Worm (Caenorhabditis elegans): ENCODE measurements around the gene T03D3.5.

DNA sequence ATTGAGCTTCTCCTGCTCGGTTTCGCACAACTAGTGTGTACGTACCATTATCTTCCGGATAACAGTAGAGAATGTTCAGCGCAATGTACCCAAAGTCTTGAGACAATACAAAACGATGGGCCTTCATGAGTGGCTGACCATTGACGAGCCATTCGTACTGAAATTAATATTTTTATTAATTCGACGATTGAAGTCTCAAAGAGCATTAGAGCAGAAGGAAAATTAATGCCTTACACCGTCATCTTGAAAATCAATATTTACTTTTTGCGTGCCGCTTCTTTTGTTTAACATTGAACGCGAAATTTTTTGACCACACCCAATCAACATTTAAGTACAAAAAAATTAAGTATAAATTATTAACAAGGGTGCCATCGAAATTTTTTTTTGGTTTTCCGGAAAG, 33.7 kb downstream of the T03D3.5 start:
- TF ChIP-seq nhr-237 (tag; optimal IDR thresholded peaks at IDR 0.05) (no peak), fkh-10 (GFP tag; optimal IDR thresholded peaks at IDR 0.05) (no peak), nhr-23 (tag; optimal IDR thresholded peaks at IDR 0.05) (no peak), fos-1 (tag; optimal IDR thresholded peaks at IDR 0.05) (no peak), unc-62 (GFP tag; optimal IDR thresholded peaks at IDR 0.05) (no peak), nhr-25 (tag; optimal IDR thresholded peaks at IDR 0.05) (no peak), pqm-1 (tag; optimal IDR thresholded peaks at IDR 0.05) (no peak), ztf-11 (tag; optimal IDR thresholded peaks at IDR 0.05) (no peak), lin-39 (tag; optimal IDR thresholded peaks at IDR 0.05) (no peak), pha-4 (tag; optimal IDR thresholded peaks at IDR 0.05) (no peak), nhr-11 (tag; optimal IDR thresholded peaks at IDR 0.05) (no peak)
